Worm (Caenorhabditis elegans): ENCODE measurements around the gene lnp-1.

DNA sequence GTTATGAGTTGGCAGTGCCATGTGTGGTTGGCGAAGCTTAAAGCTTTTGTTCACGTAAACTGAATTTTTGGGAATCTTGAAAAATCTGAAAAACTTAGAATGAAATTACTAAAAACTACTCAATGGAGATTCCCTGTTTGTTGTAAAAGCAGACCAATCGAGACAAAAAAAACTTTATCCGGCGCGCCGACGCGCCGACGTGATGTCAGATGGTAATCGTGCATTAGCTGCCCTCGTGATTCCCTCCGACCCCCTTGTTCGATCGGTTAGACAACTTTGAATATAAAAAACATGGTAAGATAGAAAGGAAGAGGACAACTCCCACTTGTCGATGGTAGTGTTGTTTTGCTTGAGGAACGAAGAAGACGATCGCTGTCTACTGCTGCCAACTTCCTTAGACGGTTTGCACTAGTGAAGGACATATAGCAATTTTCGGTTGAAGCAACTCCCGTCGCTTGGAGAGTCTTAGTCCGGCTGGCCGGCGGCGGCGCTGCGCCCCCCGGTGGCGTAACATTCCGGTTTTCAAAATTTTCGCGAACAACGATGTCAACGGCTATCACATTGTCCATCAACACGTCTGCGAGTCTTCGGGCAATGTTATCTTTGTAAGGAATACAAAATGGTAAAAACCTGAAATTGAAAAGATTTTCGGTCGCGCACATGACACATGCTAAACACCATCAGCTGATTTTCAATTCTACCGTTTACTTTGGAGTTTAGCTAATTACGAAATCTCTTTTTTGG is 38.5 kb upstream of the lnp-1 start, which contains the start of gene C07A12.18:
- TF ChIP-seq unc-130 (tag; optimal IDR thresholded peaks at IDR 0.05) = no peak
- TF ChIP-seq elt-2 (tag; optimal IDR thresholded peaks at IDR 0.05) = no peak
- TF ChIP-seq mdl-1 (tag; optimal IDR thresholded peaks at IDR 0.05) = peak in 1 of 2 experiments; percentile 26
- TF ChIP-seq tlp-1 (tag; optimal IDR thresholded peaks at IDR 0.05) = no peak
- no peak for TF ChIP-seq vab-15 (tag; optimal IDR thresholded peaks at IDR 0.05)
- no peak for TF ChIP-seq lin-39 (tag; optimal IDR thresholded peaks at IDR 0.05)
- no peak for TF ChIP-seq pqm-1 (tag; optimal IDR thresholded peaks at IDR 0.05)
- TF ChIP-seq C16A3.4 (tag; optimal IDR thresholded peaks at IDR 0.05) = no peak
- TF ChIP-seq nhr-237 (tag; optimal IDR thresholded peaks at IDR 0.05) = no peak
- no peak for TF ChIP-seq nhr-12 (tag; optimal IDR thresholded peaks at IDR 0.05)
- no peak for TF ChIP-seq aly-2 (tag; optimal IDR thresholded peaks at IDR 0.05)
- no peak for TF ChIP-seq nhr-28 (tag; optimal IDR thresholded peaks at IDR 0.05)
- TF ChIP-seq rnt-1 (tag; optimal IDR thresholded peaks at IDR 0.05) = no peak
- TF ChIP-seq nhr-11 (tag; optimal IDR thresholded peaks at IDR 0.05) = no peak
